Fruit fly (Drosophila melanogaster) whole organism, larva: ENCODE results near the gene Kat60.

Experiments used
- noc ChIP-seq: fragments of 200-800 bp; sonication (Bioruptor generic); optimal IDR thresholded peaks from 3 replicates; lab custom pipeline; 2019; ENCODE audit warnings: missing biosample characterization, mild to moderate bottlenecking, missing genetic modification characterization, moderate library complexity

Gene Kat60

dm6 chr3R:5256462-5257146, 24.6 kb upstream of the Kat60 start, which contains the start of the genes Enoph and Hph:
TSS of gene Enoph (minus strand) at chr3R:5256681.
TSS of gene Hph (plus strand) at chr3R:5257037.
- peak; percentile 77 for TF ChIP-seq noc (tag; lab: Kevin White, UChicago)

- no peak for TF ChIP-seq noc (tag; lab: Kevin White, UChicago)
Measured at dm6 chr3R:5252853-5253252, 20.8 kb upstream of the Kat60 start, which contains the start of gene CG1113. TSS of gene CG1113 (plus strand) at chr3R:5253153.

dm6 chr3R:5251243-5251865, 19.3 kb upstream of the Kat60 start, which contains the start of gene CtsF:
TSS of gene CtsF (minus strand) at chr3R:5251745.
- peak; percentile 67 for TF ChIP-seq noc (tag; lab: Kevin White, UChicago)

dm6 chr3R:5250530-5251242, 18.7 kb upstream of the Kat60 start:
- peak; percentile 26 for TF ChIP-seq noc (tag; lab: Kevin White, UChicago)

dm6 chr3R:5249308-5249707, 17.3 kb upstream of the Kat60 start:
- TF ChIP-seq noc (tag; lab: Kevin White, UChicago), result no peak

- TF ChIP-seq noc (tag; lab: Kevin White, UChicago), result no peak
Measured at dm6 chr3R:5246950-5247349, 14.9 kb upstream of the Kat60 start.

- TF ChIP-seq noc (tag; lab: Kevin White, UChicago), result no peak
Measured at dm6 chr3R:5240721-5241120, 8.7 kb upstream of the Kat60 start, which contains the start of gene CG33293. TSS of gene CG33293 (minus strand) at chr3R:5240735.

- TF ChIP-seq noc (tag; lab: Kevin White, UChicago), result no peak
Measured at dm6 chr3R:5237215-5237614, 5.2 kb upstream of the Kat60 start, which contains the start of gene rtp. TSS of gene rtp (minus strand) at chr3R:5237315.

dm6 chr3R:5231383-5232196, 419 bp downstream of the Kat60 start:
- TF ChIP-seq noc (tag; lab: Kevin White, UChicago), result no peak

- no peak for TF ChIP-seq noc (tag; lab: Kevin White, UChicago)
Measured at dm6 chr3R:5229458-5229857, 2.6 kb downstream of the Kat60 start.

dm6 chr3R:5226025-5226424, 6.0 kb downstream of the Kat60 start, which contains the start of gene Vps37B:
TSS of gene Vps37B (plus strand) at chr3R:5226158.
- no peak for TF ChIP-seq noc (tag; lab: Kevin White, UChicago)

dm6 chr3R:5223839-5224238, 8.2 kb downstream of the Kat60 start, which contains the start of gene CG14664:
TSS of gene CG14664 (plus strand) at chr3R:5224139.
- no peak for TF ChIP-seq noc (tag; lab: Kevin White, UChicago)

- no peak for TF ChIP-seq noc (tag; lab: Kevin White, UChicago)
Measured at dm6 chr3R:5223135-5223534, 8.9 kb downstream of the Kat60 start, which contains the start of gene CG2604. TSS of gene CG2604 (minus strand) at chr3R:5223365.

- TF ChIP-seq noc (tag; lab: Kevin White, UChicago), result no peak
Measured at dm6 chr3R:5219466-5219865, 12.5 kb downstream of the Kat60 start, which contains the start of the genes Prosbeta2R2 and CG1116. TSS of gene Prosbeta2R2 (minus strand) at chr3R:5219528. TSS of gene CG1116 (plus strand) at chr3R:5219657.

dm6 chr3R:5217278-5217714, 14.7 kb downstream of the Kat60 start, which contains the start of gene cno:
TSS of gene cno (minus strand) at chr3R:5217456.
- no peak for TF ChIP-seq noc (tag; lab: Kevin White, UChicago)
